Worm (Caenorhabditis elegans): ENCODE results near the gene sre-56.

DNA sequence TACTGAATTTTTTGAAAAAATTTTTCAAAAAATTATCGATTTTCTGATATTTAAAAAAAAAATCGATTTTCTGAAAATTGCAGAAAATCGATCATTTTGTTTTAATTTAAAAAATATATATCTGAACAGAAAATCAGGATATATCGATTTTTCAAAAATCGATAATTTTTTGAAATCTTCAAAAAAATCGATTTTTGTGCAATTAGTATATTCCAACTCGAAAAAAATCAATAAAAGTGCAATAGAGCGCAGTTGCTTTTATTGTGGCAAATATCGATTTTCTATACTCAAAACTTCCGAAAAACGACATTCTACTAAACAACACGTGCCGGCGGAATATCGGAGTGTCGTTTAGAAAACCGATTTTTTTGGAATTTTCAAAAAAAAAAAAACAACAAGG lies 23.6 kb upstream of the sre-56 start:
- TF ChIP-seq dmd-4 (tag; optimal IDR thresholded peaks at IDR 0.05; ENCODE audit: borderline replicate concordance) (no peak), ceh-6 (GFP tag; optimal IDR thresholded peaks at IDR 0.05) (no peak), K02D7.2 (tag; optimal IDR thresholded peaks at IDR 0.05) (no peak), hlh-13 (GFP tag; optimal IDR thresholded peaks at IDR 0.05) (no peak), pha-4 (tag; optimal IDR thresholded peaks at IDR 0.05) (no peak), nhr-11 (tag; optimal IDR thresholded peaks at IDR 0.05) (no peak), fkh-10 (GFP tag; optimal IDR thresholded peaks at IDR 0.05) (no peak), tbx-2 (tag; optimal IDR thresholded peaks at IDR 0.05) (no peak), rnt-1 (tag; optimal IDR thresholded peaks at IDR 0.05) (no peak), K09A11.1 (tag; optimal IDR thresholded peaks at IDR 0.05; ENCODE audit: insufficient read depth) (no peak), hlh-15 (tag; optimal IDR thresholded peaks at IDR 0.05) (no peak), unc-3 (GFP tag; conservative IDR thresholded peaks at IDR 0.05) (no peak), unc-3 (tag; optimal IDR thresholded peaks at IDR 0.05) (no peak), ceh-22 (tag; optimal IDR thresholded peaks at IDR 0.05) (no peak)

Measured in whole organism, late embryonic.